Worm (Caenorhabditis elegans) whole organism, L4/young adult: ENCODE measurements around the gene Y50E8A.12.

ENCODE experiments used
- dao-5 ChIP-seq: sonication (generic microtip); optimal IDR thresholded peaks from 2 replicates; lab custom pipeline; 2016; ENCODE audit warnings: missing genotype, missing genetic modification characterization, moderate library complexity, missing compliant biosample characterization
- him-1 ChIP-seq: sonication (generic microtip); optimal IDR thresholded peaks from 2 replicates; lab custom pipeline; 2016; ENCODE audit warnings: missing genotype, missing genetic modification reagents, missing genetic modification characterization, missing compliant biosample characterization

- TF ChIP-seq him-1 (tag; lab: Kevin White, UChicago) (no peak), dao-5 (tag; lab: Kevin White, UChicago) (no peak)
Observed at ce11 chrV:14762563-14762962, 21.4 kb downstream of the Y50E8A.12 start.
